Worm (Caenorhabditis elegans) whole organism, young adult: ENCODE results near the gene C35B1.4.

Source experiments
- B0336.3 ChIP-seq: fragments of 200-800 bp; sonication (Bioruptor generic); IDR thresholded peaks from 2 replicates; pipeline ENCODE4 v1.3.6; 2022; ENCODE audit warnings: missing genetic modification characterization, missing compliant biosample characterization
- Y56A3A.18 ChIP-seq: fragments of 200-800 bp; sonication (Bioruptor generic); IDR thresholded peaks from 2 replicates; pipeline ENCODE4 v1.3.6; 2022; ENCODE audit warnings: missing genetic modification reagents, missing genetic modification characterization, missing compliant biosample characterization
- bed-2 ChIP-seq: fragments of 200-800 bp; sonication (Bioruptor generic); IDR thresholded peaks from 2 replicates; pipeline ENCODE4 v1.3.6; 2022; ENCODE audit warnings: missing genetic modification reagents, missing genetic modification characterization, missing compliant biosample characterization
- ets-4 ChIP-seq: fragments of 200-800 bp; sonication (Bioruptor generic); optimal IDR thresholded peaks from 2 replicates; lab custom pipeline; 2018; ENCODE audit warnings: mild to moderate bottlenecking, missing genetic modification characterization, missing compliant biosample characterization
- lsl-1 ChIP-seq: fragments of 200-800 bp; sonication (Bioruptor generic); optimal IDR thresholded peaks from 2 replicates; lab custom pipeline; 2018; ENCODE audit warnings: mild to moderate bottlenecking, missing genetic modification characterization, moderate library complexity, missing compliant biosample characterization
- lsy-27 ChIP-seq: sonication (generic microtip); optimal IDR thresholded peaks from 2 replicates; lab custom pipeline; 2017; ENCODE audit warnings: missing genetic modification characterization, mild to moderate bottlenecking, missing compliant biosample characterization, antibody characterized with exemption, missing genotype, borderline replicate concordance; ENCODE audit not compliant: insufficient read depth
- nfyb-1 ChIP-seq: fragments of 200-800 bp; sonication (Bioruptor generic); IDR thresholded peaks from 2 replicates; pipeline ENCODE4 v1.3.6; 2022; ENCODE audit warnings: missing genetic modification reagents, missing genetic modification characterization, missing compliant biosample characterization
- snpc-4 ChIP-seq, 5 experiments: fragments of 150-350 bp in 1 of 5; sonication (generic microtip) in 4 of 5; optimal IDR thresholded peaks; 2 replicates each; lab custom pipeline; 2014 to 2018; ENCODE audit warnings: missing genetic modification characterization in 5 of 5, missing biosample characterization in 3 of 5, antibody characterized with exemption in 2 of 5, mild to moderate bottlenecking in 2 of 5, missing compliant biosample characterization in 2 of 5, missing genotype in 2 of 5, moderate library complexity in 2 of 5, missing genetic modification reagents in 1 of 5
- unc-62 ChIP-seq: fragments of 150-350 bp; optimal IDR thresholded peaks from 2 replicates; lab custom pipeline; 2014; ENCODE audit warnings: missing biosample characterization, missing genetic modification reagents, missing genetic modification characterization
- ztf-26 ChIP-seq: sonication (generic microtip); optimal IDR thresholded peaks from 2 replicates; lab custom pipeline; 2017; ENCODE audit warnings: missing genetic modification characterization, missing compliant biosample characterization
- ztf-3 ChIP-seq: fragments of 200-800 bp; sonication (Bioruptor generic); optimal IDR thresholded peaks from 2 replicates; lab custom pipeline; 2018; ENCODE audit warnings: mild to moderate bottlenecking, missing genetic modification characterization, missing compliant biosample characterization

DNA sequence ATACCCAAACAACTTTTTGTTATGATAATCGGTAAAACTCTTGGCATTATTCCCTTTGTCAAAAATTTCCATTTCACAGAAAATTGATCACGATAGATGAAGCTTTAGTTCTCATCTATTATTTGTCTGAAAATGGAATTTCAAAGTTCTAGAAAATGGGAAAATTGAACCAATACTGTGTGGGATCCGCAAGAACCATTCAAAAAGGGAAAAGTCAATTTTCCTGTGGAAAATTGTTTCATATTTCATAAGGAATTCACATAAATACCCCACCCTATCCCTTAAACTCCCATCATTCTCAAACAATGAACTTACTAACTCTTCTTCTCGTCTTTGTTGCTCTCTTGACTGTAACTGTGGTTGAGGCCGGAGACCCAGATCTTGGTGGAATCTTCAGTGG, 1.2 kb downstream of the C35B1.4 start, which contains the start of the genes C35B1.9 and C35B1.3:
- TF ChIP-seq lsl-1 (GFP tag; lab: Kevin White, UChicago) (no peak), Y56A3A.18 (GFP tag; lab: Robert Waterston, UW) (no peak), ztf-26 (tag; lab: Kevin White, UChicago) (no peak), bed-2 (GFP tag; lab: Robert Waterston, UW) (no peak), unc-62 (GFP tag; lab: Kevin White, UChicago) (no peak), ets-4 (no peak), lsy-27 (tag; lab: Kevin White, UChicago) (no peak), snpc-4 (GFP tag; optimal IDR thresholded peaks at IDR 0.05; lab: Kevin White, UChicago) (no peak), snpc-4 (tag; optimal IDR thresholded peaks at IDR 0.05; lab: Kevin White, UChicago) (no peak), nfyb-1 (GFP tag; lab: Robert Waterston, UW) (no peak), ztf-3 (no peak), B0336.3 (GFP tag; lab: Robert Waterston, UW) (no peak)
